Fruit fly (Drosophila melanogaster) whole organism, wandering third instar larva: ENCODE measurements around the gene CG32270.

Experiments
- CG32264 ChIP-seq: fragments of 200-800 bp; sonication (Bioruptor generic); optimal IDR thresholded peaks from 2 replicates; lab custom pipeline; 2016; ENCODE audit warnings: missing biosample characterization, missing genetic modification characterization
- CG9705 ChIP-seq: fragments of 200-800 bp; sonication (Bioruptor generic); optimal IDR thresholded peaks from 2 replicates; lab custom pipeline; 2018; ENCODE audit warnings: missing biosample characterization, mild to moderate bottlenecking, missing genetic modification characterization
- Dfd ChIP-seq: fragments of >200 bp; optimal IDR thresholded peaks from 2 replicates; lab custom pipeline; 2017; ENCODE audit warnings: missing biosample characterization, missing genetic modification characterization
- Dif ChIP-seq: fragments of 200-275, 200-300 bp; sonication (Bioruptor generic); optimal IDR thresholded peaks from 2 replicates; lab custom pipeline; 2018; ENCODE audit warnings: missing biosample characterization, missing genetic modification characterization; ENCODE audit not compliant: partially characterized antibody
- HLH106 ChIP-seq: fragments of 200-800 bp; optimal IDR thresholded peaks from 3 replicates; lab custom pipeline; 2019; ENCODE audit warnings: missing biosample characterization, mild to moderate bottlenecking, missing genetic modification characterization, moderate library complexity
- Hnf4 ChIP-seq: fragments of 200-800 bp; sonication (Bioruptor generic); optimal IDR thresholded peaks from 2 replicates; lab custom pipeline; 2016; ENCODE audit warnings: missing biosample characterization, mild to moderate bottlenecking, missing genetic modification characterization
- Hr78 ChIP-seq: fragments of >200 bp; optimal IDR thresholded peaks from 2 replicates; lab custom pipeline; 2017; ENCODE audit warnings: missing biosample characterization, missing genetic modification characterization
- Hr83 ChIP-seq: fragments of 200-300 bp; sonication (Bioruptor generic); optimal IDR thresholded peaks from 2 replicates; lab custom pipeline; 2016; ENCODE audit warnings: missing biosample characterization, mild to moderate bottlenecking, missing genetic modification characterization, moderate library complexity; ENCODE audit not compliant: poor library complexity, severe bottlenecking
- Jra ChIP-seq: sonication (Bioruptor generic); optimal IDR thresholded peaks from 2 replicates; lab custom pipeline; 2016; ENCODE audit warnings: missing biosample characterization, missing genetic modification characterization
- Mio ChIP-seq: sonication (Bioruptor generic); optimal IDR thresholded peaks from 2 replicates; lab custom pipeline; 2016; ENCODE audit warnings: missing biosample characterization, missing genetic modification characterization
- Myc ChIP-seq: fragments of >200 bp; optimal IDR thresholded peaks from 2 replicates; lab custom pipeline; 2017
- OdsH ChIP-seq: fragments of 200-800 bp; sonication (Bioruptor generic); optimal IDR thresholded peaks from 2 replicates; lab custom pipeline; 2016; ENCODE audit warnings: missing biosample characterization, mild to moderate bottlenecking, missing genetic modification characterization
- Rel ChIP-seq, 2 experiments: fragments of 200-800 bp; sonication (Bioruptor generic) in 1 of 2; optimal IDR thresholded peaks; 2 replicates in 1 of 2; 3 replicates in 1 of 2; lab custom pipeline; 2016 to 2019; ENCODE audit warnings: mild to moderate bottlenecking in 2 of 2, missing biosample characterization in 2 of 2, missing genetic modification characterization in 2 of 2, moderate library complexity in 1 of 2
- Sp1 ChIP-seq: fragments of 200-800 bp; sonication (Bioruptor generic); optimal IDR thresholded peaks from 3 replicates; lab custom pipeline; 2019; ENCODE audit warnings: missing biosample characterization, mild to moderate bottlenecking, missing genetic modification characterization, moderate library complexity
- Vsx2 ChIP-seq: fragments of 200-300, 225-300 bp; sonication (Bioruptor generic); optimal IDR thresholded peaks from 2 replicates; lab custom pipeline; 2018; ENCODE audit warnings: missing biosample characterization, missing genetic modification characterization; ENCODE audit not compliant: partially characterized antibody
- br ChIP-seq: fragments of 200-800 bp; sonication (Bioruptor generic); optimal IDR thresholded peaks from 2 replicates; lab custom pipeline; 2016; ENCODE audit warnings: missing biosample characterization, missing genetic modification characterization
- brk ChIP-seq: fragments of 200-800 bp; sonication (Bioruptor generic); optimal IDR thresholded peaks from 2 replicates; lab custom pipeline; 2016; ENCODE audit warnings: missing biosample characterization, mild to moderate bottlenecking, missing genetic modification characterization
- dl ChIP-seq, 2 experiments: fragments of 175-275, 200-275 bp in 1 of 2; fragments of 200-275 bp in 1 of 2; sonication (Bioruptor generic); optimal IDR thresholded peaks; lab custom pipeline; 2018; ENCODE audit warnings: mild to moderate bottlenecking in 2 of 2, missing biosample characterization in 2 of 2, missing genetic modification characterization in 2 of 2, moderate library complexity in 2 of 2; ENCODE audit not compliant: partially characterized antibody in 2 of 2, insufficient read depth in 1 of 2
- dsf ChIP-seq: sonication (Bioruptor generic); optimal IDR thresholded peaks from 2 replicates; lab custom pipeline; 2016; ENCODE audit warnings: missing biosample characterization, missing genetic modification characterization, borderline replicate concordance
- ey ChIP-seq: fragments of 200-800 bp; sonication (Bioruptor generic); optimal IDR thresholded peaks from 2 replicates; lab custom pipeline; 2016; ENCODE audit warnings: missing biosample characterization, missing genetic modification characterization
- foxo ChIP-seq, 2 experiments: fragments of 200-800 bp; sonication (Bioruptor generic); optimal IDR thresholded peaks; 2 replicates in 1 of 2; 3 replicates in 1 of 2; lab custom pipeline; 2016 to 2017; ENCODE audit warnings: missing biosample characterization in 2 of 2, missing genetic modification characterization in 2 of 2
- fru ChIP-seq: fragments of 200-800 bp; sonication (Bioruptor generic); optimal IDR thresholded peaks from 3 replicates; lab custom pipeline; 2016; ENCODE audit warnings: missing biosample characterization, mild to moderate bottlenecking, missing genetic modification characterization
- h ChIP-seq: fragments of 200-800 bp; sonication (Bioruptor generic); optimal IDR thresholded peaks from 3 replicates; lab custom pipeline; 2016; ENCODE audit warnings: missing biosample characterization, mild to moderate bottlenecking, missing genetic modification characterization
- lola ChIP-seq: fragments of >200 bp; optimal IDR thresholded peaks from 2 replicates; lab custom pipeline; 2017; ENCODE audit warnings: missing biosample characterization, missing genetic modification characterization
- pan ChIP-seq: fragments of >200 bp; optimal IDR thresholded peaks from 2 replicates; lab custom pipeline; 2017
- psq ChIP-seq: fragments of 200-800 bp; sonication (Bioruptor generic); optimal IDR thresholded peaks from 3 replicates; lab custom pipeline; 2017; ENCODE audit warnings: missing biosample characterization, mild to moderate bottlenecking, missing genetic modification characterization, moderate library complexity
- rgr ChIP-seq: fragments of 200-800 bp; sonication (Bioruptor generic); optimal IDR thresholded peaks from 3 replicates; lab custom pipeline; 2016; ENCODE audit warnings: missing biosample characterization, mild to moderate bottlenecking, missing genetic modification characterization
- sage ChIP-seq: fragments of 200-800 bp; sonication (Bioruptor generic); optimal IDR thresholded peaks from 2 replicates; lab custom pipeline; 2016; ENCODE audit warnings: missing biosample characterization, mild to moderate bottlenecking, missing genetic modification characterization
- sv ChIP-seq: fragments of 200-800 bp; sonication (Bioruptor generic); optimal IDR thresholded peaks from 3 replicates; lab custom pipeline; 2016; ENCODE audit warnings: missing biosample characterization, missing genetic modification characterization
- usp ChIP-seq: fragments of >200 bp; optimal IDR thresholded peaks from 2 replicates; lab custom pipeline; 2017; ENCODE audit warnings: missing biosample characterization, missing genetic modification characterization
- woc ChIP-seq: sonication (Bioruptor generic); optimal IDR thresholded peaks from 2 replicates; lab custom pipeline; 2016; ENCODE audit warnings: missing biosample characterization, mild to moderate bottlenecking, missing genetic modification characterization

Gene CG32270

DNA sequence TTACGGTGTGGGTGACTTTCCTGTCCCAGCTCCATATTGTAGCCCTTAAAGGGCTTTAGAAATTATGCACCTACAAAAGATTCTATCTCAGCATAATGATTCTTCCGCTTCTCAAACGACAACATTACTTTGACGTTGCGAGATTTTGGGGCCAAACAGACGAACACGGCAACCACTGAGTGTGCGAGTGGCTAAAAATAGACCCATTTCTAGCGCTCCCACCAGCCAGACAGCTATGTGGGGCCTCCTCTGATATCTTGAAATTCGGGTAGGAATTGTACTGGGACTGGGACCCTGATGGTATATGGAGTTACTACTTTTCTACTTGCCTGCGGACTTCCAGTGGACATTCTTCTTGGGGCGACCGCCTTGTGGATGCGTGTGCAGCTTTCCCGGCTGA lies 30.9 kb downstream of the CG32270 start:
- TF ChIP-seq pan (lab: Kevin White, UChicago), result no peak
- TF ChIP-seq Vsx2 (GFP tag; lab: Kevin White, UChicago), result no peak
- TF ChIP-seq h (GFP tag; lab: Kevin White, UChicago), result no peak
- no peak for TF ChIP-seq Dif (GFP tag; lab: Kevin White, UChicago)
- TF ChIP-seq usp, result no peak
- TF ChIP-seq Mio (GFP tag; lab: Kevin White, UChicago), result no peak
- no peak for TF ChIP-seq fru
- TF ChIP-seq, all 38 proteins: peak for 0

DNA sequence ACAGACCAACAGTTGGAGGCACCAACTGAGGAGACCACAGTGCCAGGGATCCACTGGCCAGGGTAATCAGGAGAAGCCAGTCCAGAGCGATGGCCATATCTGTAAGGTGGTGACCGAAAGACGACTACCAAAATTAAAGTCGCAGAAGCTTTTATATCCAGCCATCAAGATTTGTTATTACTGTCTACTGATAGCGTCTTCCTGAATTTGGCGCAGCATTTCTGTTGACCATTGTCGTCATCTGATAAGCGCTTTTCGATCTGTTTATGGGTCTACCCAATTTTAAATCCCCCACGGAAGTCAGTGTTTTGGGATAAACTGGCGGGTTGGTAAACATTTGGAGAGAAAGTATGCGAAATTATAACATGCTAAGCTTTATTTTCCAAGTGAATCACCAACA lies 36.3 kb downstream of the CG32270 start, which contains the start of gene CG14963:
Gene CG14963, minus strand, starts transcription at position 101 of the 400 bp plus-strand sequence.
- TF ChIP-seq fru (no peak), Mio (GFP tag; lab: Kevin White, UChicago) (no peak), CG9705 (GFP tag; lab: Kevin White, UChicago) (no peak), h (GFP tag; lab: Kevin White, UChicago) (no peak), lola (GFP tag; lab: Kevin White, UChicago) (no peak), woc (GFP tag; lab: Kevin White, UChicago) (no peak), psq (no peak), Hnf4 (GFP tag; lab: Kevin White, UChicago) (no peak), CG32264 (GFP tag; lab: Kevin White, UChicago) (no peak)

DNA sequence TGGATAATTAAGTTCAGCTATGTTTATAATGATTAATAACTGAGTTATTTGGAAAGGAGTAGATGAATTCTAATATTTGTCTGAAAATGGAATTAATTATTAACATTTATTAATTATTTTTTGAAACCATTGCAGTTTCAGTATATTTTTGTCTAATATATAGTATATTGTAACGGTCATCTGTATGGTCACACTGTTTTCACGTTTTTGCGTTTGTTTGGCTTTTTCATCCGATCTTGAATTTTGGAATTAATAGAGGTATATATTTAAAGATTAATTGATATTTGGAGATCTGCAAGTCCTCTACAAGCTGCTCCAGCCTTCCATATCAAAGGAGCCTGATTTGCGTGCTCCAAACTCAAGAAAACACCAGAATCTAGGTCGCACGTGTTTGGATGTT lies 39.7 kb downstream of the CG32270 start, which contains the start of the genes CG32278 and CG32281:
Gene CG32278, plus strand, starts transcription at position 180 of the 400 bp plus-strand sequence.
Gene CG32281, plus strand, starts transcription at position 269 of the 400 bp plus-strand sequence.
- no peak for TF ChIP-seq Dfd (GFP tag; lab: Kevin White, UChicago)
- no peak for TF ChIP-seq Jra (GFP tag; lab: Kevin White, UChicago)

DNA sequence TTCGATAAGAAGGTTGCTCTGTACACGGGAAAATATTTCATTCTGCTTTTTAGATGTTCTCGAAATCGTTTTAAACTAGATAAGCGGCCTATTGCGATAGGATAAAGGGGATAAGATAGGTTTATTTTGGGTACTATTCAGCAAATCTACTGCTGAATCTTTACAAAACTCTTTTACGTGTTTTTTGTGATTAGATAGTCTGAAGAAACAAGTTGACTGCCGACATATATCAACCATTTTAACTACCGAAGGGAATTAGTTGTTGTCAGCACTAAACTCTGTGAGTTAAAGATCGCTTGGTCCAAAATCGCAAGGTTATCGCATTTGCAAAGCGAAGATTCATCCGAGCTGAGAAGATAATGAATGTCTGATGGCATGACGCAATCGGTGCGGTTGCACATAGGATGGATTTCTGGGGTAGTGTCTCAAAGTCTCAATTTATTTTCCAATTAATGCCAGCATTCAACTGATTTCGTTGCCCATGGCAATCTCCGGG lies 42.5 kb downstream of the CG32270 start, which contains the start of gene Asciz:
Gene Asciz, minus strand, starts transcription at position 51 of the 496 bp plus-strand sequence.
- TF ChIP-seq dl (GFP tag; optimal IDR thresholded peaks at IDR 0.05; lab: Kevin White, UChicago; ENCODE audit: insufficient read depth in 1 of 2, partially characterized antibody in 2 of 2) (no peak), br (no peak), OdsH (no peak), Hr78 (GFP tag; lab: Kevin White, UChicago) (no peak), rgr (GFP tag; lab: Kevin White, UChicago) (no peak), sage (no peak), HLH106 (no peak), lola (GFP tag; lab: Kevin White, UChicago) (no peak)

DNA sequence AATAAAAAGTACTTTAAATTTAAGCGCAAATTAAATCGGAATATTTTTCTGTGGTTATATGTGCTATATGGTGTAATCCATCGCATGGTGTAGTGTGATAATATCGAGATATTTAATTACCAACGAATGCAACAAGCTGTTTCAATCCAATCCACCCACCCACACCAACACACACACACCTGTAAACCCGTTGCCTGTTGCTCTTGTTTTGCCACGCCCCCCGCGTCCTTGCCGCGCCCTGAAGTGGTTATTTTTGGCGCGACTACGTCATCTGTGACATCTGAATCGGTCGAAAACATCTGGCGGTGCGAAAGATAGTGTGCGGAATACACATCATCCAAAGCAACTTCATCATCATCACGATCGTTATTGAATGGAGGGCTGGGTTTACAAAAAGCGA lies 43.4 kb downstream of the CG32270 start:
- TF ChIP-seq Dif (GFP tag; lab: Kevin White, UChicago) (peak; percentile 13), rgr (GFP tag; lab: Kevin White, UChicago) (no peak), woc (GFP tag; lab: Kevin White, UChicago) (no peak), sage (no peak)
- TF ChIP-seq, all 38 proteins: peak for 1

DNA sequence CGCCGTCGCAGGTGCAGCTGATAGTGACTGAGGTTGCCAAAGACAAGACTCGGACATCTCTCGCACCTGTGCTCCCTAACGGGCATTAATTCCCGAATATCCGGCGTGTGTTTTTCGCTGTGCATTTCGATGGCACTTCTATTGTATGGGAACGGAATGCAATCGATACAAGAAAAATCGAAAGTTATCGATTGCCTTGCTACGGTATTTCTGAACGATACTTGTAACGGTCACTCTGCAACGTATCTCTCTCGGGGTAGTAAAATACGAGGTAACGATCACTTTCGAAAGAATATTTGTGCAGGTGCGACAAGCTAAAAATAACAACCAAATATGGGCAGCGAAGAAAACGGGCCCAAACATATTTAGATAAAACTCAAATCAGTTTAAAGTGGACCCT lies 43.8 kb downstream of the CG32270 start, which contains the start of gene CG32280:
Gene CG32280, plus strand, starts transcription at position 231 of the 400 bp plus-strand sequence.
- peak; percentile 6 for TF ChIP-seq OdsH
- TF ChIP-seq fru, result no peak
- TF ChIP-seq brk, result no peak
- TF ChIP-seq pan (lab: Kevin White, UChicago), result no peak
- no peak for TF ChIP-seq sv
- TF ChIP-seq dl (GFP tag; optimal IDR thresholded peaks at IDR 0.05; lab: Kevin White, UChicago; ENCODE audit: insufficient read depth in 1 of 2, partially characterized antibody in 2 of 2), result no peak
- TF ChIP-seq Dif (GFP tag; lab: Kevin White, UChicago), result no peak
- no peak for TF ChIP-seq Mio (GFP tag; lab: Kevin White, UChicago)
- peak; percentile 23 for TF ChIP-seq rgr (GFP tag; lab: Kevin White, UChicago)
- TF ChIP-seq Myc (lab: Kevin White, UChicago), result no peak
- TF ChIP-seq CG32264 (GFP tag; lab: Kevin White, UChicago), result no peak
- TF ChIP-seq Jra (GFP tag; lab: Kevin White, UChicago), result no peak
- TF ChIP-seq foxo (GFP tag; optimal IDR thresholded peaks at IDR 0.05; lab: Kevin White, UChicago), result peak in 1 of 2 experiments; percentile 41
- TF ChIP-seq sage, result no peak
- no peak for TF ChIP-seq CG9705 (GFP tag; lab: Kevin White, UChicago)
- no peak for TF ChIP-seq Rel (GFP tag; optimal IDR thresholded peaks at IDR 0.05; lab: Kevin White, UChicago)
- peak; percentile 53 for TF ChIP-seq Rel (tag; optimal IDR thresholded peaks at IDR 0.05; lab: Kevin White, UChicago)
- TF ChIP-seq ey (GFP tag; lab: Kevin White, UChicago), result no peak
- peak; percentile 66 for TF ChIP-seq h (GFP tag; lab: Kevin White, UChicago)
- peak; percentile 17 for TF ChIP-seq Hr83 (GFP tag; lab: Kevin White, UChicago)
- TF ChIP-seq Sp1 (GFP tag; lab: Kevin White, UChicago), result peak; percentile 15
- no peak for TF ChIP-seq dsf (GFP tag; lab: Kevin White, UChicago)
- TF ChIP-seq HLH106, result peak; percentile 7
- peak; percentile 27 for TF ChIP-seq woc (GFP tag; lab: Kevin White, UChicago)
